Fruit fly (Drosophila melanogaster): ENCODE measurements around the gene CG4957.

The CG4957 gene

DNA sequence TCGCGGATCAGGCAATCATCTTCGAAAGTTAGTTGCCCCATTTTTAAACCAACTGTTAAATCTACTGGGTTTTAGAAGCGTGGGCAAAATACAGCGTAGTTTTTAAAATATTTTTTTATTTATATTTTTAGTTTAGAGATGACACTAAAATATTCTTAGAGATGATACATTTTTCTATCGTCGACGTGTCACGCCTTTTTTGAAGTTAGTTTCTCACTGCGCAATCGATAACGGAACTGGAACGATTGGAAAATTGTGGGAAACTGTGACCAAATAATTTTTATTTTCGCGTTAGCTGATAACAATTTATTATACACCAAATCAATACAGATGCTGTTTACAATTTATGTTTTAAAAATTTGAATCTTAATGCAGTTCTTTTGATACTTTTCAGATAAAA, 10.0 kb downstream of the CG4957 start, which contains the start of gene Utx:
Gene Utx (minus strand): TSS at position 154 of the 400 bp plus-strand sequence.
- peak; percentile 19 for TF ChIP-seq CG3032 (tag; optimal IDR thresholded peaks at IDR 0.05)
- no peak for TF ChIP-seq CG8632 (GFP tag; optimal IDR thresholded peaks at IDR 0.05)
- peak; percentile 12 for TF ChIP-seq lz (GFP tag; optimal IDR thresholded peaks at IDR 0.05)
- peak; percentile 0 for TF ChIP-seq CG31627 (GFP tag; optimal IDR thresholded peaks at IDR 0.05)
- TF ChIP-seq Eip93F (GFP tag; optimal IDR thresholded peaks at IDR 0.05), result peak; percentile 1
- TF ChIP-seq esn (GFP tag; optimal IDR thresholded peaks at IDR 0.05), result peak; percentile 14
- TF ChIP-seq CG34406 (GFP tag; optimal IDR thresholded peaks at IDR 0.05), result no peak
- no peak for TF ChIP-seq Eip75B (GFP tag; optimal IDR thresholded peaks at IDR 0.05)

DNA sequence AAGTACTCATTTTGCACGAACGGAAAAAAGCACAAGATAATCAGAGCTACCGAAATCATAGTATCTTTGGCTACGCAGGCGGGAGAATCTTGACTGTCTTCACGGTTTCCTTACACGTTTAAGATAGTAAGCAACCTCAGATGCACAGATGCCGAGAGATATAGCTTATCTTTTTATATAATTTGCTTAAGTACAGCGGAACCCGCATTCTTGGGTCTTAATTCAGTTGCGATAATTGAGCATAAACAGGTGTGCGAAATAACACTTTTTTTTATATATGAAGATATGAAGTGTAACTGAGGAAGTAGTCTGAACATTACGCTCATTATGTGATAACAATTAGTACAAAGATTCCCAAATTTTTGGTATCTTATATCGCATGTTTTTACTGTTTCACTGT, 12.1 kb downstream of the CG4957 start, which contains the start of gene CG34043:
Gene CG34043 (minus strand): TSS at position 101 of the 400 bp plus-strand sequence.
- TF ChIP-seq CG9139 (GFP tag; optimal IDR thresholded peaks at IDR 0.05) (no peak), fkh (GFP tag; optimal IDR thresholded peaks at IDR 0.05) (no peak), Eip78C (GFP tag) (no peak)

- no peak for TF ChIP-seq OdsH (GFP tag; optimal IDR thresholded peaks at IDR 0.05)
- TF ChIP-seq Sox14 (GFP tag; optimal IDR thresholded peaks at IDR 0.05), result no peak
- no peak for TF ChIP-seq acj6 (GFP tag; optimal IDR thresholded peaks at IDR 0.05)
- no peak for TF ChIP-seq CG6854 (GFP tag; optimal IDR thresholded peaks at IDR 0.05)
- no peak for TF ChIP-seq Sox102F (GFP tag; optimal IDR thresholded peaks at IDR 0.05)
- no peak for TF ChIP-seq CG10631 (GFP tag; optimal IDR thresholded peaks at IDR 0.05)
- no peak for TF ChIP-seq Eip75B (GFP tag; optimal IDR thresholded peaks at IDR 0.05)
- TF ChIP-seq CG6808 (GFP tag; optimal IDR thresholded peaks at IDR 0.05), result no peak
- TF ChIP-seq spab (GFP tag; optimal IDR thresholded peaks at IDR 0.05), result no peak
- no peak for TF ChIP-seq Met (GFP tag; optimal IDR thresholded peaks at IDR 0.05)
- no peak for TF ChIP-seq Sox15 (GFP tag; optimal IDR thresholded peaks at IDR 0.05)
- no peak for TF ChIP-seq Hr38 (GFP tag; optimal IDR thresholded peaks at IDR 0.05)
- no peak for TF ChIP-seq CG11902 (GFP tag; optimal IDR thresholded peaks at IDR 0.05)
- no peak for TF ChIP-seq eg (GFP tag; IDR thresholded peaks at IDR 0.05)
- no peak for TF ChIP-seq dac (GFP tag; optimal IDR thresholded peaks at IDR 0.05)
- TF ChIP-seq CG34406 (GFP tag; optimal IDR thresholded peaks at IDR 0.05), result no peak
- TF ChIP-seq Ets21C (GFP tag; optimal IDR thresholded peaks at IDR 0.05), result no peak
Observed at dm6 chr2L:10291276-10291675, 22.6 kb downstream of the CG4957 start.

- TF ChIP-seq topi (GFP tag; optimal IDR thresholded peaks at IDR 0.05) (no peak), esn (GFP tag; optimal IDR thresholded peaks at IDR 0.05) (peak; percentile 70), CG6854 (GFP tag; optimal IDR thresholded peaks at IDR 0.05) (no peak), Sox102F (GFP tag; optimal IDR thresholded peaks at IDR 0.05) (no peak), Hr4 (GFP tag; optimal IDR thresholded peaks at IDR 0.05) (no peak), CG11294 (GFP tag; IDR thresholded peaks at IDR 0.05) (no peak; the same call in 1 of the 2 replicates), CG15336 (GFP tag; IDR thresholded peaks at IDR 0.05) (peak; percentile 68; the same call in 1 of the 2 replicates), CG8119 (GFP tag; IDR thresholded peaks at IDR 0.05) (no peak; the same call in 2 of the 3 replicates), CG8632 (GFP tag; optimal IDR thresholded peaks at IDR 0.05) (no peak), CG6808 (GFP tag; optimal IDR thresholded peaks at IDR 0.05) (no peak), svp (GFP tag) (no peak), fkh (GFP tag; optimal IDR thresholded peaks at IDR 0.05) (no peak), Eip78C (GFP tag) (no peak), CG32006 (GFP tag; optimal IDR thresholded peaks at IDR 0.05) (no peak), CG31627 (GFP tag; optimal IDR thresholded peaks at IDR 0.05) (peak; percentile 63), CG9139 (GFP tag; optimal IDR thresholded peaks at IDR 0.05) (no peak), CG34406 (GFP tag; optimal IDR thresholded peaks at IDR 0.05) (no peak), fd85E (GFP tag; optimal IDR thresholded peaks at IDR 0.05) (peak; percentile 7), cyc (GFP tag; optimal IDR thresholded peaks at IDR 0.05) (no peak), CG6792 (GFP tag; optimal IDR thresholded peaks at IDR 0.05) (peak; percentile 29), CG6163 (GFP tag; IDR thresholded peaks at IDR 0.05) (no peak), CG6276 (GFP tag; optimal IDR thresholded peaks at IDR 0.05) (no peak), salr (GFP tag; optimal IDR thresholded peaks at IDR 0.05) (no peak), Eip93F (GFP tag; optimal IDR thresholded peaks at IDR 0.05) (no peak), CG3032 (tag; optimal IDR thresholded peaks at IDR 0.05) (peak; percentile 67), Hr39 (GFP tag; optimal IDR thresholded peaks at IDR 0.05) (no peak), Lpt (GFP tag; optimal IDR thresholded peaks at IDR 0.05) (no peak), CG11902 (GFP tag; optimal IDR thresholded peaks at IDR 0.05) (peak; percentile 11), CG3919 (GFP tag; optimal IDR thresholded peaks at IDR 0.05) (no peak)
Observed at dm6 chr2L:10292066-10292560, 23.4 kb downstream of the CG4957 start, which contains the start of gene Ufd4. Gene Ufd4 (minus strand): TSS chr2L:10292365.

Data from whole organism, prepupa.